Fruit fly (Drosophila melanogaster) whole organism, embryonic: ENCODE results near the gene CG13699.

Experiments used
- Aef1 ChIP-seq: fragments of 200-800 bp; sonication (Bioruptor generic); IDR thresholded peaks from 3 replicates; pipeline ENCODE4 v1.3.6; 2022; ENCODE audit warnings: missing biosample characterization, missing genetic modification characterization
- CG10543 ChIP-seq: fragments of 200-800 bp; sonication (Bioruptor generic); optimal IDR thresholded peaks from 3 replicates; lab custom pipeline; 2017; ENCODE audit warnings: missing biosample characterization, mild to moderate bottlenecking, missing genetic modification characterization, moderate library complexity
- CG11695 ChIP-seq: fragments of 200-800 bp; sonication (Bioruptor generic); IDR thresholded peaks from 3 replicates; pipeline ENCODE4 v1.3.6; 2022; ENCODE audit warnings: missing biosample characterization, missing genetic modification characterization
- CG15073 ChIP-seq: fragments of 200-800 bp; sonication (Bioruptor generic); optimal IDR thresholded peaks from 2 replicates; lab custom pipeline; 2016; ENCODE audit warnings: missing biosample characterization, missing genetic modification characterization
- CG15479 ChIP-seq: fragments of 200-800 bp; sonication (Bioruptor generic); optimal IDR thresholded peaks from 3 replicates; lab custom pipeline; 2019; ENCODE audit warnings: missing biosample characterization, mild to moderate bottlenecking, missing genetic modification characterization, moderate library complexity
- CG18262 ChIP-seq: fragments of 200-800 bp; optimal IDR thresholded peaks from 3 replicates; lab custom pipeline; 2019; ENCODE audit warnings: missing biosample characterization, mild to moderate bottlenecking, missing genetic modification characterization, moderate library complexity
- CG2875 ChIP-seq: fragments of 200-800 bp; sonication (Bioruptor generic); optimal IDR thresholded peaks from 2 replicates; lab custom pipeline; 2017; ENCODE audit warnings: missing biosample characterization, mild to moderate bottlenecking, missing genetic modification characterization, missing genetic modification reagents
- CG30020 ChIP-seq: fragments of 200-800 bp; optimal IDR thresholded peaks from 2 replicates; lab custom pipeline; 2019; ENCODE audit warnings: missing biosample characterization, mild to moderate bottlenecking, missing genetic modification characterization, moderate library complexity
- CG4820 ChIP-seq: fragments of 200-800 bp; sonication (Bioruptor generic); optimal IDR thresholded peaks from 3 replicates; lab custom pipeline; 2016; ENCODE audit warnings: missing biosample characterization, missing genetic modification characterization
- CG6854 ChIP-seq: fragments of 200-800 bp; sonication (Bioruptor generic); optimal IDR thresholded peaks from 3 replicates; lab custom pipeline; 2017; ENCODE audit warnings: missing biosample characterization, mild to moderate bottlenecking, missing genetic modification characterization
- CG7786 ChIP-seq: fragments of 200-800 bp; sonication (Bioruptor generic); optimal IDR thresholded peaks from 2 replicates; lab custom pipeline; 2016; ENCODE audit warnings: missing biosample characterization, missing genetic modification characterization
- CG8290 ChIP-seq, 3 experiments: fragments of 200-800 bp; sonication (Bioruptor generic); optimal IDR thresholded peaks; 2 replicates each; lab custom pipeline; 2016 to 2019; ENCODE audit warnings: missing biosample characterization in 3 of 3, missing genetic modification characterization in 3 of 3, mild to moderate bottlenecking in 2 of 3, moderate library complexity in 1 of 3
- CG8765 ChIP-seq: fragments of 200-800 bp; sonication (Bioruptor generic); IDR thresholded peaks from 2 replicates; pipeline ENCODE4 v1.3.6; 2022; ENCODE audit warnings: missing biosample characterization, missing genetic modification characterization
- CrebB ChIP-seq: fragments of 200-800 bp; sonication (Bioruptor generic); optimal IDR thresholded peaks from 3 replicates; lab custom pipeline; 2018; ENCODE audit warnings: missing biosample characterization, mild to moderate bottlenecking, missing genetic modification characterization
- D19A ChIP-seq: fragments of 200-800 bp; optimal IDR thresholded peaks from 3 replicates; lab custom pipeline; 2019; ENCODE audit warnings: missing biosample characterization, mild to moderate bottlenecking, missing genetic modification characterization, moderate library complexity
- Dref ChIP-seq: fragments of 200-800 bp; sonication (Bioruptor generic); IDR thresholded peaks from 2 replicates; pipeline ENCODE4 v1.3.6; 2022; ENCODE audit warnings: missing biosample characterization, missing genetic modification characterization
- E2f1 ChIP-seq: fragments of 200-800 bp; sonication (Bioruptor generic); IDR thresholded peaks from 2 replicates; pipeline ENCODE4 v1.3.6; 2022; ENCODE audit warnings: missing biosample characterization, missing genetic modification characterization
- Eip74EF ChIP-seq, 2 experiments: fragments of 200-800 bp in 1 of 2; fragments of >200 bp in 1 of 2; sonication (Bioruptor generic) in 1 of 2; optimal IDR thresholded peaks; 2 replicates each; lab custom pipeline; 2017 to 2019; ENCODE audit warnings: missing biosample characterization in 2 of 2, missing genetic modification characterization in 2 of 2, mild to moderate bottlenecking in 1 of 2, moderate library complexity in 1 of 2
- H15 ChIP-seq: fragments of 200-800 bp; sonication (Bioruptor generic); IDR thresholded peaks from 3 replicates; pipeline ENCODE4 v1.3.6; 2022; ENCODE audit warnings: missing biosample characterization, missing genetic modification characterization
- HLH4C ChIP-seq: fragments of 200-800 bp; sonication (Bioruptor generic); IDR thresholded peaks from 3 replicates; pipeline ENCODE4 v1.3.6; 2022; ENCODE audit warnings: missing biosample characterization, missing genetic modification characterization; ENCODE audit not compliant: partially characterized antibody
- Hey ChIP-seq: fragments of 200-800 bp; sonication (Bioruptor generic); optimal IDR thresholded peaks from 3 replicates; lab custom pipeline; 2018; ENCODE audit warnings: missing biosample characterization, mild to moderate bottlenecking, missing genetic modification characterization
- Hr39 ChIP-seq: fragments of >200 bp; optimal IDR thresholded peaks from 2 replicates; lab custom pipeline; 2017
- Hr78 ChIP-seq, 2 experiments: fragments of 200-800 bp in 1 of 2; fragments of >200 bp in 1 of 2; sonication (Bioruptor generic) in 1 of 2; optimal IDR thresholded peaks; 2 replicates each; lab custom pipeline; 2017 to 2019; ENCODE audit warnings: missing biosample characterization in 2 of 2, missing genetic modification characterization in 2 of 2, mild to moderate bottlenecking in 1 of 2, moderate library complexity in 1 of 2
- MTF-1 ChIP-seq: fragments of 200-800 bp; sonication (Bioruptor generic); optimal IDR thresholded peaks from 2 replicates; lab custom pipeline; 2018; ENCODE audit warnings: missing biosample characterization, mild to moderate bottlenecking, missing genetic modification characterization, borderline replicate concordance
- TFAM ChIP-seq: fragments of 200-800 bp; sonication (Bioruptor generic); optimal IDR thresholded peaks from 2 replicates; lab custom pipeline; 2017; ENCODE audit warnings: missing biosample characterization, missing genetic modification characterization, inconsistent platforms
- abd-A ChIP-seq: fragments of 200-800 bp; sonication (Bioruptor generic); optimal IDR thresholded peaks from 3 replicates; lab custom pipeline; 2019; ENCODE audit warnings: missing biosample characterization, mild to moderate bottlenecking, missing genetic modification characterization, moderate library complexity
- ara ChIP-seq: fragments of 200-800 bp; sonication (Bioruptor generic); IDR thresholded peaks from 2 replicates; pipeline ENCODE4 v1.3.6; 2022; ENCODE audit warnings: missing biosample characterization, missing genetic modification characterization
- bigmax ChIP-seq: fragments of 200-800 bp; sonication (Bioruptor generic); optimal IDR thresholded peaks from 2 replicates; lab custom pipeline; 2018; ENCODE audit warnings: missing biosample characterization, mild to moderate bottlenecking, missing genetic modification characterization
- btn ChIP-seq: fragments of 200-800 bp; sonication (Bioruptor generic); optimal IDR thresholded peaks from 2 replicates; lab custom pipeline; 2016; ENCODE audit warnings: missing biosample characterization, missing genetic modification characterization
- crp ChIP-seq, 2 experiments: fragments of 200-800 bp; sonication (Bioruptor generic); optimal IDR thresholded peaks; 2 replicates in 1 of 2; 3 replicates in 1 of 2; lab custom pipeline; 2017; ENCODE audit warnings: missing biosample characterization in 2 of 2, missing genetic modification characterization in 2 of 2, mild to moderate bottlenecking in 1 of 2, moderate library complexity in 1 of 2
- cwo ChIP-seq: fragments of 200-800 bp; sonication (Bioruptor generic); optimal IDR thresholded peaks from 3 replicates; lab custom pipeline; 2017; ENCODE audit warnings: missing biosample characterization, missing genetic modification characterization, mild to moderate bottlenecking, moderate library complexity, missing genetic modification reagents
- en ChIP-seq: fragments of 200-800 bp; sonication (Bioruptor generic); optimal IDR thresholded peaks from 2 replicates; lab custom pipeline; 2016; ENCODE audit warnings: missing biosample characterization, missing genetic modification characterization
- esg ChIP-seq: fragments of 200-800 bp; sonication (Bioruptor generic); conservative IDR thresholded peaks from 2 replicates; pipeline ENCODE4 v1.3.6; 2022; ENCODE audit warnings: missing biosample characterization, missing genetic modification characterization
- eyg ChIP-seq: fragments of 200-800 bp; sonication (Bioruptor generic); optimal IDR thresholded peaks from 3 replicates; lab custom pipeline; 2016; ENCODE audit warnings: missing biosample characterization, missing genetic modification characterization
- gce ChIP-seq: fragments of 200-800 bp; sonication (Bioruptor generic); IDR thresholded peaks from 3 replicates; pipeline ENCODE4 v1.3.6; 2022; ENCODE audit warnings: missing biosample characterization, missing genetic modification characterization
- hth ChIP-seq: fragments of >200 bp; optimal IDR thresholded peaks from 2 replicates; lab custom pipeline; 2017; ENCODE audit warnings: inconsistent platforms
- luna ChIP-seq: fragments of 200-800 bp; sonication (Bioruptor generic); optimal IDR thresholded peaks from 2 replicates; lab custom pipeline; 2016; ENCODE audit warnings: missing biosample characterization, missing genetic modification characterization
- nmo ChIP-seq: fragments of 200-800 bp; sonication (Bioruptor generic); optimal IDR thresholded peaks from 2 replicates; lab custom pipeline; 2018; ENCODE audit warnings: missing biosample characterization, mild to moderate bottlenecking, missing genetic modification characterization, moderate library complexity
- odd ChIP-seq: fragments of 200-800 bp; sonication (Bioruptor generic); optimal IDR thresholded peaks from 2 replicates; lab custom pipeline; 2017; ENCODE audit warnings: missing biosample characterization, mild to moderate bottlenecking, missing genetic modification characterization
- peb ChIP-seq: fragments of 200-800 bp; sonication (Bioruptor generic); IDR thresholded peaks from 2 replicates; pipeline ENCODE4 v1.3.6; 2022; ENCODE audit warnings: missing biosample characterization, missing genetic modification characterization
- sna ChIP-seq: fragments of 200-800 bp; sonication (Bioruptor generic); IDR thresholded peaks from 2 replicates; pipeline ENCODE4 v1.3.6; 2022; ENCODE audit warnings: missing biosample characterization, missing genetic modification characterization; ENCODE audit not compliant: partially characterized antibody
- stc ChIP-seq: fragments of 200-800 bp; sonication (Bioruptor generic); IDR thresholded peaks from 2 replicates; pipeline ENCODE4 v1.3.6; 2022; ENCODE audit warnings: missing biosample characterization, missing genetic modification characterization
- trem ChIP-seq: fragments of 200-800 bp; optimal IDR thresholded peaks from 3 replicates; lab custom pipeline; 2019; ENCODE audit warnings: missing biosample characterization, mild to moderate bottlenecking, missing genetic modification characterization, moderate library complexity
- tx ChIP-seq: fragments of 200-800 bp; sonication (Bioruptor generic); optimal IDR thresholded peaks from 2 replicates; lab custom pipeline; 2016; ENCODE audit warnings: missing biosample characterization, missing genetic modification characterization
- unc-4 ChIP-seq: fragments of 200-800 bp; sonication (Bioruptor generic); IDR thresholded peaks from 2 replicates; pipeline ENCODE4 v1.3.6; 2022; ENCODE audit warnings: missing biosample characterization, missing genetic modification characterization; ENCODE audit not compliant: partially characterized antibody
- vfl ChIP-seq: fragments of 200-800 bp; sonication (Bioruptor generic); optimal IDR thresholded peaks from 2 replicates; lab custom pipeline; 2016; ENCODE audit warnings: missing biosample characterization, missing genetic modification characterization
- wek ChIP-seq: fragments of 200-800 bp; sonication (Bioruptor generic); optimal IDR thresholded peaks from 3 replicates; lab custom pipeline; 2018; ENCODE audit warnings: missing biosample characterization, mild to moderate bottlenecking, missing genetic modification characterization, moderate library complexity
- zf30C ChIP-seq: fragments of 200-800 bp; sonication (Bioruptor generic); optimal IDR thresholded peaks from 3 replicates; lab custom pipeline; 2018; ENCODE audit warnings: missing biosample characterization, mild to moderate bottlenecking, missing genetic modification characterization

The CG13699 gene

DNA sequence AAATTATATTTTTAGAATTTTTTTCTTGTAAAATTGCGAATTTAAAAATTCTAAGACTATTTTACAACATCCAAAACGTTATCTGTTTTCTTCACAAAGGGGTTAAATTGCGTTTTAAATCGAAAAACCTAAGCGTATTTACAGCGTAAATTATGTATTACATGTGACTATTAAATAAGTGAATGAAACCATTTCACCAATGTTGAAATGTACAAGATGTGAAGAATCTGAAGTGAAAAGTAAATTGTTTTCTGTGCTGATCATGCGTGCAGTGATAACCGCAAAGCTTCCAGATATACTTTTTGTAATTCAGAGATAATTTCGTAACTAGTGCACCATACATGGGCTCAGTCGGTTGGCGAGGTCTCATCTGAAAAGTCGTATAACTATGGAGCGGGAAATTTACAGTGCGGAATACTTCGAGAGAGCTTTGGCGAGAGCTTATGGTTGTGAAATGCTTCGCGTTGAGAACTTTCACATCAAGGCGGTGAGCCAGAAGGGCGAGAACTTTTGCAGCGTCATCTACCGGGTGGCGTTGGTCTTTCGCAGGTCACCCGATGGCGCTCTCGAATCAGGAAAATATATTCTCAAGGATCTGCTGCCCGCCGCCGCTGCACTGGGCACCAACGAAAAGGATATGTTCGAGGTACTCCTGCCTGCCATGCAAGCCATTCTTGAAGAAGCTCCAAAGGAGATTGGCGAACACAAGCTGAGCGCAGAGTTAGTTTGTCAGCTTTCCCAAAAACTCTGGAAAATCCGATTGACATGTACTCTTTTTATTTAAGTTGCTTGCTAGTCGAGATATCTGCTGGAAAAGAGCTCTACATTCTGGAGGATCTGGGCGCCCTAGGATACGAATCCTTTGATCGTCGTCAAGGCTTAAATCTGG lies 48.0 kb downstream of the CG13699 start (continued):
- TF ChIP-seq gce (GFP tag; lab: Robert Waterston, UW) (peak; percentile 51; the same call in 1 of the 3 replicates), wek (GFP tag; lab: Kevin White, UChicago) (peak; percentile 41), Hey (tag; lab: Kevin White, UChicago) (no peak), HLH4C (GFP tag; lab: Robert Waterston, UW) (peak; percentile 15; the same call in 1 of the 3 replicates), unc-4 (GFP tag; lab: Robert Waterston, UW) (no peak), stc (GFP tag; lab: Robert Waterston, UW) (peak; percentile 50; the same call in 1 of the 2 replicates), Aef1 (no peak), CG8290 (GFP tag; optimal IDR thresholded peaks at IDR 0.05; lab: Kevin White, UChicago) (peak; percentile 10), CG8290 (tag; optimal IDR thresholded peaks at IDR 0.05; lab: Kevin White, UChicago) (peak in 1 of 2 experiments; percentile 80), abd-A (no peak), vfl (no peak), Eip74EF (GFP tag; optimal IDR thresholded peaks at IDR 0.05; lab: Kevin White, UChicago) (peak in 1 of 2 experiments; percentile 66), en (GFP tag; lab: Kevin White, UChicago) (no peak), trem (tag; lab: Kevin White, UChicago) (peak; percentile 18), esg (no peak), TFAM (no peak), Dref (GFP tag; lab: Robert Waterston, UW) (no peak), CG8765 (GFP tag; lab: Robert Waterston, UW) (no peak), CG4820 (GFP tag; lab: Kevin White, UChicago) (no peak), cwo (GFP tag; lab: Kevin White, UChicago) (no peak), ara (GFP tag; lab: Robert Waterston, UW) (no peak), Hr39 (no peak), hth (lab: Kevin White, UChicago) (no peak), CrebB (no peak), peb (GFP tag; lab: Robert Waterston, UW) (no peak), bigmax (GFP tag; lab: Kevin White, UChicago) (no peak), eyg (GFP tag; lab: Kevin White, UChicago) (peak; percentile 27), CG15073 (GFP tag; lab: Kevin White, UChicago) (no peak), MTF-1 (peak; percentile 55), H15 (peak; percentile 70), btn (GFP tag; lab: Kevin White, UChicago) (peak; percentile 64), sna (GFP tag; lab: Robert Waterston, UW) (no peak), luna (GFP tag; lab: Kevin White, UChicago) (peak; percentile 30), E2f1 (GFP tag; lab: Robert Waterston, UW) (0 out of 2 replicates have a peak, but pooled peaks have one; percentile 15), CG18262 (tag; lab: Kevin White, UChicago) (peak; percentile 70), CG7786 (GFP tag; lab: Kevin White, UChicago) (no peak), zf30C (GFP tag; lab: Kevin White, UChicago) (peak; percentile 38), CG6854 (GFP tag; lab: Kevin White, UChicago) (peak; percentile 57), D19A (peak; percentile 57), CG30020 (tag; lab: Kevin White, UChicago) (no peak), CG11695 (GFP tag; lab: Robert Waterston, UW) (peak; percentile 40; the same call in 1 of the 3 replicates), nmo (GFP tag; lab: Kevin White, UChicago) (peak; percentile 55), CG15479 (GFP tag; lab: Kevin White, UChicago) (no peak), crp (GFP tag; optimal IDR thresholded peaks at IDR 0.05; lab: Kevin White, UChicago) (no peak), CG10543 (GFP tag; lab: Kevin White, UChicago) (peak; percentile 68), CG2875 (GFP tag; lab: Kevin White, UChicago) (no peak), Hr78 (GFP tag; optimal IDR thresholded peaks at IDR 0.05; lab: Kevin White, UChicago) (no peak), odd (GFP tag; lab: Kevin White, UChicago) (no peak), tx (GFP tag; lab: Kevin White, UChicago) (no peak)
